Fruit fly (Drosophila melanogaster): Measurements from ENCODE around the gene Adh.

Adh gene

dm6 chr2L:14598357-14599057, 16.8 kb upstream of the Adh start (continued):
- TF ChIP-seq CG10669 (GFP tag; optimal IDR thresholded peaks at IDR 0.05) (peak; percentile 62), net (GFP tag; optimal IDR thresholded peaks at IDR 0.05) (peak; percentile 73), Smox (GFP tag; optimal IDR thresholded peaks at IDR 0.05) (peak; percentile 52), svp (GFP tag) (peak; percentile 81), ss (GFP tag; optimal IDR thresholded peaks at IDR 0.05) (peak; percentile 50 to 66), OdsH (GFP tag; optimal IDR thresholded peaks at IDR 0.05) (peak; percentile 59), CG15336 (GFP tag; IDR thresholded peaks at IDR 0.05) (peak; percentile 15; the same call in 1 of the 2 replicates), achi (GFP tag; optimal IDR thresholded peaks at IDR 0.05) (peak; percentile 61), Gug (GFP tag; IDR thresholded peaks at IDR 0.05) (0 out of 2 replicates have a peak, but pooled peaks have one; percentile 33), fd59A (GFP tag; optimal IDR thresholded peaks at IDR 0.05) (peak; percentile 46), CG34406 (GFP tag; optimal IDR thresholded peaks at IDR 0.05) (peak; percentile 46), CG8319 (GFP tag; optimal IDR thresholded peaks at IDR 0.05) (peak; percentile 54), CG1621 (tag; optimal IDR thresholded peaks at IDR 0.05) (peak; percentile 66), CG16779 (tag; optimal IDR thresholded peaks at IDR 0.05) (no peak), Met (GFP tag; optimal IDR thresholded peaks at IDR 0.05) (peak; percentile 75), CG8632 (GFP tag; optimal IDR thresholded peaks at IDR 0.05) (peak; percentile 37), CG7368 (GFP tag; optimal IDR thresholded peaks at IDR 0.05) (peak; percentile 55), Eip78C (GFP tag) (peak; percentile 92), CG10631 (GFP tag; optimal IDR thresholded peaks at IDR 0.05) (peak; percentile 63), fd85E (GFP tag; optimal IDR thresholded peaks at IDR 0.05) (no peak), cyc (GFP tag; optimal IDR thresholded peaks at IDR 0.05) (peak; percentile 72), Hr39 (GFP tag; optimal IDR thresholded peaks at IDR 0.05) (peak; percentile 69), Eip75B (GFP tag; optimal IDR thresholded peaks at IDR 0.05) (peak; percentile 74), Ets21C (GFP tag; optimal IDR thresholded peaks at IDR 0.05) (peak; percentile 43), dac (GFP tag; optimal IDR thresholded peaks at IDR 0.05) (peak; percentile 16), Ets96B (tag; optimal IDR thresholded peaks at IDR 0.05) (peak; percentile 66), acj6 (GFP tag; optimal IDR thresholded peaks at IDR 0.05) (peak; percentile 71), Hr38 (GFP tag; optimal IDR thresholded peaks at IDR 0.05) (no peak), CG8119 (GFP tag; IDR thresholded peaks at IDR 0.05) (peak; percentile 24; the same call in 1 of the 3 replicates), eg (GFP tag; IDR thresholded peaks at IDR 0.05) (peak; percentile 29; the same call in 2 of the 3 replicates), Sox102F (GFP tag; optimal IDR thresholded peaks at IDR 0.05) (peak; percentile 58), CG3032 (tag; optimal IDR thresholded peaks at IDR 0.05) (peak; percentile 69), topi (GFP tag; optimal IDR thresholded peaks at IDR 0.05) (peak; percentile 64), CG6163 (GFP tag; IDR thresholded peaks at IDR 0.05) (peak; percentile 68), CG31627 (GFP tag; optimal IDR thresholded peaks at IDR 0.05) (peak; percentile 59), Sox14 (GFP tag; optimal IDR thresholded peaks at IDR 0.05) (peak; percentile 59), esn (GFP tag; optimal IDR thresholded peaks at IDR 0.05) (peak; percentile 63), CG6808 (GFP tag; optimal IDR thresholded peaks at IDR 0.05) (peak; percentile 68), dsx (GFP tag; optimal IDR thresholded peaks at IDR 0.05; ENCODE audit: poor library complexity, severe bottlenecking) (peak; percentile 51), fkh (GFP tag; optimal IDR thresholded peaks at IDR 0.05) (no peak)

- peak; percentile 49 for TF ChIP-seq Eip78C (GFP tag)
- TF ChIP-seq vri (GFP tag; optimal IDR thresholded peaks at IDR 0.05), result peak; percentile 20
- TF ChIP-seq dsx (GFP tag; optimal IDR thresholded peaks at IDR 0.05; ENCODE audit: poor library complexity, severe bottlenecking), result peak; percentile 52
- peak; percentile 46; the same call in 1 of the 3 replicates for TF ChIP-seq eg (GFP tag; IDR thresholded peaks at IDR 0.05)
- peak; percentile 26 for TF ChIP-seq CG16779 (tag; optimal IDR thresholded peaks at IDR 0.05)
- TF ChIP-seq cyc (GFP tag; optimal IDR thresholded peaks at IDR 0.05), result no peak
- TF ChIP-seq CG15336 (GFP tag; IDR thresholded peaks at IDR 0.05), result peak; percentile 54; the same call in 1 of the 2 replicates
- no peak for TF ChIP-seq CG8119 (GFP tag; IDR thresholded peaks at IDR 0.05)
- TF ChIP-seq svp (GFP tag), result peak; percentile 73
- peak; percentile 13 for TF ChIP-seq Met (GFP tag; optimal IDR thresholded peaks at IDR 0.05)
- TF ChIP-seq CG8319 (GFP tag; optimal IDR thresholded peaks at IDR 0.05), result no peak
- no peak for TF ChIP-seq CG6854 (GFP tag; optimal IDR thresholded peaks at IDR 0.05)
- no peak for TF ChIP-seq CG32006 (GFP tag; optimal IDR thresholded peaks at IDR 0.05)
Measured at dm6 chr2L:14599058-14599789, 16.1 kb upstream of the Adh start.
